Worm (Caenorhabditis elegans): ENCODE results near the gene F43B10.1.

F43B10.1 gene

DNA sequence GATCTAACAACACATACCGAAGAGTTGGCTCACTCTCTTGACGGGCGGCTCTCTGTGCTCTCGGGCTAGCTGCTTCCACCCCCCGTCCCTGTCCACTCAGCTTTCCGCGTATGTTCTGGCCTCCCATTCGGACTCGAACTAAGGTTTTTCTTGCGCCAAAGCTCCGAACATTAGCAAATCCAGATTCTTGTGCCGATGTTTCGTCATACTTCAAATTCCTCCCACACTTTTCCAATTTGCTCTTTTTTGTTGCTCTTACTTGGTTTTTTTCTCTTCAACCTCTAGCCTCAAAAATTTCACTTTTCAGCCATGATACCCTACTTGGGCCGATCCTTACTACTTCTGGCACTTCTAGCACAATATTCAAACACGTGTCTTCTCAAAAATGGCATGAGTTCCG lies 67.7 kb downstream of the F43B10.1 start, which contains the start of gene cdh-9:
TSS of gene cdh-9 (plus strand) at position 301 of the 400 bp plus-strand sequence.
- TF ChIP-seq ceh-13 (GFP tag; optimal IDR thresholded peaks at IDR 0.05) = no peak
- TF ChIP-seq hmbx-1 (tag; optimal IDR thresholded peaks at IDR 0.05) = no peak
- TF ChIP-seq sea-1 (GFP tag; conservative IDR thresholded peaks at IDR 0.05) = no peak
- no peak for TF ChIP-seq F13C5.2 (tag; optimal IDR thresholded peaks at IDR 0.05)
- no peak for TF ChIP-seq tbx-11 (GFP tag; IDR thresholded peaks at IDR 0.05)

DNA sequence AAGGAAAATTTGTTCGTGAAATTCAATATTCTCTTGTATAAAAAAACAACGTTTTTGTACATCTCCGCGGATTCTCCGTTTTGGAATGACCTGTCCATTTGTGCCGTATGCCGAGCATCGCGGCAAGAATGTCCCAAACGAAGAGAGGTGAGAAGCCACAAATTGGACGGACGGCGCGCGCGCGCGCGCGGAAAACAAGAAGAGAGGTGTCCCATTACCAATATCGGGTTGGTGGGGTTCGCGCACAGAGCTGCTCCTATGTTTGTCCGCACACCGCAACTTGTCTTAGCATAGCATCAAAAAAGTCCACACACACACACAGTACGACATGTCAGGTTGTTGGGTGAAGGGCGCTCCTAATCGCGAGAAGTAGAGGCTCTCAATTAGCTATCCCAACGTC lies 71.1 kb downstream of the F43B10.1 start:
- TF ChIP-seq pes-1 (GFP tag; IDR thresholded peaks at IDR 0.05) (no peak), flt-1 (GFP tag; IDR thresholded peaks at IDR 0.05) (no peak), hmg-4 (GFP tag; optimal IDR thresholded peaks at IDR 0.05) (no peak), tra-4 (tag; optimal IDR thresholded peaks at IDR 0.05) (no peak), ets-7 (tag; optimal IDR thresholded peaks at IDR 0.05) (no peak), scrt-1 (GFP tag; IDR thresholded peaks at IDR 0.05) (no peak), F13C5.2 (tag; optimal IDR thresholded peaks at IDR 0.05) (no peak), hmbx-1 (tag; optimal IDR thresholded peaks at IDR 0.05) (no peak), tbx-11 (GFP tag; IDR thresholded peaks at IDR 0.05) (no peak), aly-1 (tag; optimal IDR thresholded peaks at IDR 0.05) (no peak), B0310.2 (tag; optimal IDR thresholded peaks at IDR 0.05) (no peak), ceh-36 (tag; optimal IDR thresholded peaks at IDR 0.05) (no peak), ama-1 (optimal IDR thresholded peaks at IDR 0.05) (no peak)

DNA sequence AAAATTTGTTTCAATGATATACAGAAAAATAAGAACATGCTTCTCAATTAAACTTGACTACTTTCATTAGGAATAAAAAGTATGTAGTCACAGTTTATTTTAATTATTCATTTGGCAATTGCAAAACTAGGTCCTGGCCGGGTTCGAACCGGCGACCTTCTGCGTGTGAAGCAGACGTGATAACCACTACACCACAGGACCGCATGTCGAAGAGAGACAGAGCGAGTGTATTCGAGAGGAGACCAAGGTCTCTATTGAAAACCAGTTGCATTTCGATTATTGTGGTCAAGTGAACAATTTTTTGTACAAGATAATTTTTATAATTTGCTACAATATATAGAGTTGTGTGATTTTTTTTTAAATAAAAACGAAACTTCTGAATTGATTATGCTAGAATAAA lies 71.8 kb downstream of the F43B10.1 start:
- peak; percentile 71 for TF ChIP-seq ceh-13 (GFP tag; optimal IDR thresholded peaks at IDR 0.05)
- peak; percentile 89 for TF ChIP-seq pes-1 (GFP tag; IDR thresholded peaks at IDR 0.05)
- TF ChIP-seq sea-1 (GFP tag; conservative IDR thresholded peaks at IDR 0.05) = peak; percentile 83
- TF ChIP-seq ama-1 (optimal IDR thresholded peaks at IDR 0.05) = no peak
- TF ChIP-seq B0310.2 (tag; optimal IDR thresholded peaks at IDR 0.05) = peak; percentile 69
- TF ChIP-seq tbx-11 (GFP tag; IDR thresholded peaks at IDR 0.05) = peak; percentile 81
- TF ChIP-seq ets-7 (tag; optimal IDR thresholded peaks at IDR 0.05) = no peak
- peak; percentile 50 for TF ChIP-seq aly-1 (tag; optimal IDR thresholded peaks at IDR 0.05)
- TF ChIP-seq hnd-1 (tag; optimal IDR thresholded peaks at IDR 0.05) = peak; percentile 59
- TF ChIP-seq flt-1 (GFP tag; IDR thresholded peaks at IDR 0.05) = peak; percentile 79
- TF ChIP-seq hmg-4 (GFP tag; optimal IDR thresholded peaks at IDR 0.05) = peak; percentile 83
- peak; percentile 35 for TF ChIP-seq hmbx-1 (tag; optimal IDR thresholded peaks at IDR 0.05)
- TF ChIP-seq F13C5.2 (tag; optimal IDR thresholded peaks at IDR 0.05) = peak; percentile 87
- TF ChIP-seq tbx-37 (GFP tag; conservative IDR thresholded peaks at IDR 0.05) = peak; percentile 78
- peak; percentile 53 for TF ChIP-seq tra-4 (tag; optimal IDR thresholded peaks at IDR 0.05)
- peak; percentile 43 for TF ChIP-seq ceh-36 (tag; optimal IDR thresholded peaks at IDR 0.05)
- peak; percentile 82 for TF ChIP-seq scrt-1 (GFP tag; IDR thresholded peaks at IDR 0.05)

DNA sequence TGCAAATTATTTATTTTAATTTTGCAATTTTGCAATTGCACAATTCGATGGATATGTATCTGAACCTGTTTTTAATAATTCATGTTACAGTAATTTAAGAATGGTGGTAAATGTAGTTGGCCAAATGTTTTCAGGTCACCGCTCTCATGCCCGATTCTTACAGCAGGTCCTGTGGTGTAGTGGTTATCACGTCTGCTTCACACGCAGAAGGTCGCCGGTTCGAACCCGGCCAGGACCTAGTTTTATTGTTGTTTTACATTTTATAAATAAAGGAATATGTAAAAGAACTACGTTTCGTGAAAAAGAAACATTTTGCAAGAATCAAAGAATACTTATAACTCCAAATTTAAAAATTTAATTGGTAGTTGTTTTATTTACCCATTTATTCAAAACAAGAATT lies 72.4 kb downstream of the F43B10.1 start:
- TF ChIP-seq sea-1 (GFP tag; conservative IDR thresholded peaks at IDR 0.05) (no peak), scrt-1 (GFP tag; IDR thresholded peaks at IDR 0.05) (no peak), tbx-11 (GFP tag; IDR thresholded peaks at IDR 0.05) (no peak), B0310.2 (tag; optimal IDR thresholded peaks at IDR 0.05) (no peak), hmbx-1 (tag; optimal IDR thresholded peaks at IDR 0.05) (no peak), ama-1 (optimal IDR thresholded peaks at IDR 0.05) (no peak), tra-4 (tag; optimal IDR thresholded peaks at IDR 0.05) (no peak), tbx-37 (GFP tag; conservative IDR thresholded peaks at IDR 0.05) (no peak), ceh-13 (GFP tag; optimal IDR thresholded peaks at IDR 0.05) (no peak), aly-1 (tag; optimal IDR thresholded peaks at IDR 0.05) (no peak)

DNA sequence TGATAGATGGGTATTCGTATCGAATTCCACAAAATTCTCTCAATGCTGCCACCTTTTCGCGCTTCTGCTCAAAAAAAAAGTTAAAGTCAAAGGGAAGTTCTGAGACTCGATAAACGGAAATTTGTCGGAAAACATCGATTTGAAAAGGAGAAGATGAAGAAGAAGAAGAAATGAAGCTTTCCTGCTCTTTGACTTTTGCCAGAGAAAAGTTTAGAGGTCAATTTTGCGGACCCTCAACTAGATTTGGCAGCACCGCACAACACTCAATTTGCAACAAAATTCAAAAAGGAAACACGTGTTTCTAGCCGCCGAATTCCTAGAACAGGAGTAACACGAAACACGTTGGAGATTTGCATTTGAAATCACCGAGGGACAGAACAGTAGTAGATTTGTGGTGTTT lies 74.5 kb downstream of the F43B10.1 start:
- TF ChIP-seq hnd-1 (tag; optimal IDR thresholded peaks at IDR 0.05) = no peak
- no peak for TF ChIP-seq F13C5.2 (tag; optimal IDR thresholded peaks at IDR 0.05)
- no peak for TF ChIP-seq aly-1 (tag; optimal IDR thresholded peaks at IDR 0.05)
- TF ChIP-seq ets-7 (tag; optimal IDR thresholded peaks at IDR 0.05) = no peak
